Fruit fly (Drosophila melanogaster): Measurements from ENCODE around the gene VhaSFD.

VhaSFD gene

dm6 chr2L:16731799-16732198 lies 4.2 kb upstream of the VhaSFD start, which contains the start of gene Prosbeta4:
TSS of gene Prosbeta4 (minus strand) at chr2L:16732133.
- no peak for TF ChIP-seq ttk (optimal IDR thresholded peaks at IDR 0.05)
- no peak for TF ChIP-seq Myc (optimal IDR thresholded peaks at IDR 0.05)
- TF ChIP-seq h (optimal IDR thresholded peaks at IDR 0.05), result no peak
- no peak for TF ChIP-seq Sin3A (optimal IDR thresholded peaks at IDR 0.05)
- no peak for TF ChIP-seq insv (optimal IDR thresholded peaks at IDR 0.05)
- TF ChIP-seq psq (optimal IDR thresholded peaks at IDR 0.05), result no peak

dm6 chr2L:16730939-16731338 lies 3.3 kb upstream of the VhaSFD start, which contains the start of gene CG17996:
TSS of gene CG17996 (minus strand) at chr2L:16731039.
- TF ChIP-seq psq (optimal IDR thresholded peaks at IDR 0.05), result no peak
- TF ChIP-seq h (optimal IDR thresholded peaks at IDR 0.05), result no peak
- no peak for TF ChIP-seq Sin3A (optimal IDR thresholded peaks at IDR 0.05)
- TF ChIP-seq Myc (optimal IDR thresholded peaks at IDR 0.05), result no peak
- TF ChIP-seq ttk (optimal IDR thresholded peaks at IDR 0.05), result no peak
- no peak for TF ChIP-seq insv (optimal IDR thresholded peaks at IDR 0.05)

- TF ChIP-seq h (optimal IDR thresholded peaks at IDR 0.05) (no peak), Sin3A (optimal IDR thresholded peaks at IDR 0.05) (no peak), insv (optimal IDR thresholded peaks at IDR 0.05) (no peak), Myc (optimal IDR thresholded peaks at IDR 0.05) (no peak)
These were observed 1.9 kb upstream of the VhaSFD start, which contains the start of gene Tsen2 for dm6 chr2L:16729556-16729955. TSS of gene Tsen2 (plus strand) at chr2L:16729777.

DNA sequence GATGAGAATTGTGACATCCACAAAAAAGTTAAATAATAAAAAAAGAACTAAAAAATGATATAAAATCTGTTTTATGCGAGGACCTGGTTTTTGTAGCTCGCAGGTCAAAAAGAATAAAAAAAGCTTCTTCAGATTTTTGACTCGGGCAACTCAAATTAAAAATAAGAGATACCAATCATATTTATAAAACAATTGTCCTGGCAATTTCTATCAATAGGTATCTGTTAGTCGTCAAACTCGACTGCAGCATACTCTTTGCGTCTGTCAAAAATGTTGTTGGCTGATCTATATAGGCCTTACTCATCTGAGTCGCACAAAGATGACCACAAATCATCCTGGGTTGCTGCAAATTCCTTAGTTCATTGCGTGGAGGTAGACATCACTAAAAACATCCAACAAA lies 5.0 kb downstream of the VhaSFD start:
- TF ChIP-seq psq (optimal IDR thresholded peaks at IDR 0.05) (no peak), Myc (optimal IDR thresholded peaks at IDR 0.05) (no peak), Sin3A (optimal IDR thresholded peaks at IDR 0.05) (no peak), insv (optimal IDR thresholded peaks at IDR 0.05) (no peak), h (optimal IDR thresholded peaks at IDR 0.05) (no peak), ttk (optimal IDR thresholded peaks at IDR 0.05) (no peak)

DNA sequence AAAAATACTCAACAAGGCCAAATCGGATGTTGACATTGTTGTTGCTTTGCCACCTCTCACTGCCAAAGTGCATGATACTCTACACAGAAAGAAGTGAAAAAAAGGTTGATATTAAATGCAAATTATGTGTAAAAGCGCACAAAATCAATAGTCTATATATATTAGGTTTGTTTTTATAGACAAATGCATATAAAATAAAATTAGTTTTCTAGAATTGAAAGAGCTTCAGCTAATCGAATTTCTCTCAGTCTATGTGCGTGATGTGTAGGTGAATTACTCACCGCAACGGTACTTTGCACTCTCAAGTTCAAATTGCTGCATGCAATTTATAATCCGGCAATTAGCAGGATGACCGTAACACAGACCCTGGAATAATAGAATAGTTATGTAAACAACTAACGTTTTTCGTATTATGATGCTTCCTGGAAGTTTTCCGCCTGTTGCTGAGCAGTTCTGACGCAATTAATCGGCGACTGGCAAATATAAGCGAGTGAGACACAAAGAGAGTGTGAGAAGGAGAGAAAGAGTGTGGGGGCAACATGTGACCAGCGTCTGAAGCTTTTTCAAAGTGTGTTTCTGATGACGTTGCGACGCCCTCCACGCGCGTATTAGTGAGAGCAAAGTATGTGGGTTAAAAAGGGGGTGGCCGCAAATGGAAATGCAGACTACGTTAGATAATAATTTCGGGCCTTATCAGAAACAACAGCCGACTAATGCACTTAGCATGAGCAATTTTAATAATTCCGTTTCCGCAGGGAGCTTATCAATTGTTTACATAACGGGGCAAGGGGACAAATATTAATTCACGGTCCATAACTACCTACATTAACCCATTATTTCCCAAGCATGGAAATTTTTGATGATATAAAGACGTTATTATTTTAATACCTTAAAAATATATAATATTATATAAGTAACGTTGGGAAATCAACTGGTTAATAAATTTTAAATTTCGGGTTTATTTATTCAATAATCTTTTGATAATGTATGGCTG lies 6.6 kb downstream of the VhaSFD start:
- TF ChIP-seq h (optimal IDR thresholded peaks at IDR 0.05), result no peak
- no peak for TF ChIP-seq psq (optimal IDR thresholded peaks at IDR 0.05)
- TF ChIP-seq insv (optimal IDR thresholded peaks at IDR 0.05), result no peak
- no peak for TF ChIP-seq Myc (optimal IDR thresholded peaks at IDR 0.05)
- no peak for TF ChIP-seq ttk (optimal IDR thresholded peaks at IDR 0.05)
- no peak for TF ChIP-seq Sin3A (optimal IDR thresholded peaks at IDR 0.05)

- TF ChIP-seq ttk (optimal IDR thresholded peaks at IDR 0.05) (no peak), insv (optimal IDR thresholded peaks at IDR 0.05) (no peak), psq (optimal IDR thresholded peaks at IDR 0.05) (no peak), Sin3A (optimal IDR thresholded peaks at IDR 0.05) (no peak), Myc (optimal IDR thresholded peaks at IDR 0.05) (no peak), h (optimal IDR thresholded peaks at IDR 0.05) (no peak)
These were observed 7.7 kb downstream of the VhaSFD start, which contains the start of gene Cyt-c-p for dm6 chr2L:16719643-16720515. TSS of gene Cyt-c-p (plus strand) at chr2L:16719932.

DNA sequence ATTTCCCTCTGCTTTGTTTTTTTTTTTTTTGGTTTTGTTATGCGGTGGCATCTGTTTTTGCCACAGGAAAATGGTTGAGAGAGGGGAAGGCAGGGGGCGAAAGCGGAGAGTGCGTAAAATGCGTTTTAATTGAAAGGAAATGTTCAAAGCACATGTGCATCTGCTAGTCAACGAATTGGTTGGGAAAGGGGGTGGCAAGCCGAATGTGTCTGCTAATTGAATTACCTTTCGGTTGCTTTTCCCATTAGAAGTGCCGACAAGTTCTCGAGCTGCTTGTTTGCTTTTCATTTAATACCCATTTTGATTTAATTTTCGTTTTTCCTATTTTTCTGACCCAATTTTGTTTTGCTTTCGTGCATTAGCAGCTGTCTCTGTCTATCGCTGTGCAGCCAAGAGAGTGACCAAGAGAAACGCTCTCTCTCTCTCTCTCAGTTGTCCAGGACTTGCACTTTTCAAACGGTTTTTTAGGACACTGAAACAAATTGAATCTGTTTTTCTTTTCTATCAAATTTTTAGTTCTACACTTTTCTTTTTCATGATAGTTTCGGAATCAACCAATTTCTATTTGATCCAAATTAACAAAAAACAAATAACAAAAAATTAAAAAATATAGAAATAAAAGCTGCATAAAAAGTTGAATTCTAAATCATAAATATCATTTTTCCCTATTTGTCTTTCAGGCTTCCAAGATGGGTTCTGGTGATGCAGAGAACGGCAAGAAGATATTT lies 9.0 kb downstream of the VhaSFD start:
- TF ChIP-seq psq (optimal IDR thresholded peaks at IDR 0.05), result no peak
- no peak for TF ChIP-seq ttk (optimal IDR thresholded peaks at IDR 0.05)

DNA sequence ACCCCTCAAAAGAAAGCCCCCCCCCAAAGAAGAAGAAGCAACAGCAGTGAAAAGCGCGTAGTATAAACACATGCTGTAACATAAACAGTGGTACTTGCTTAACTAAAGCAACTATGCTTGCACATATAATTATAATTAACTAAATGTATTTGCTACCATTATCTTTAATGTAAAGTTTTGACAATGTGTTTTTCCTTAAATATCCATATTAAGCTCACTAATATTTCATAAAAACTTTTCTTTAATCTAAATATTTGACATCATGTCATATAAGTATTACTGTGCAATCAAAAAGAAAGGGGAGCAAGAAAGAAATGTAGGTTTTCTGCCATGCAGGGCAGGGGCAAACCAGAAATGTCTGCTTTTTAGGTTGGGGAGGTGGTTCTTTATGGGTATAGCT lies 10.9 kb downstream of the VhaSFD start:
- TF ChIP-seq psq (optimal IDR thresholded peaks at IDR 0.05) (no peak), ttk (optimal IDR thresholded peaks at IDR 0.05) (no peak), Myc (optimal IDR thresholded peaks at IDR 0.05) (no peak), h (optimal IDR thresholded peaks at IDR 0.05) (no peak), insv (optimal IDR thresholded peaks at IDR 0.05) (no peak), Sin3A (optimal IDR thresholded peaks at IDR 0.05) (no peak)

DNA sequence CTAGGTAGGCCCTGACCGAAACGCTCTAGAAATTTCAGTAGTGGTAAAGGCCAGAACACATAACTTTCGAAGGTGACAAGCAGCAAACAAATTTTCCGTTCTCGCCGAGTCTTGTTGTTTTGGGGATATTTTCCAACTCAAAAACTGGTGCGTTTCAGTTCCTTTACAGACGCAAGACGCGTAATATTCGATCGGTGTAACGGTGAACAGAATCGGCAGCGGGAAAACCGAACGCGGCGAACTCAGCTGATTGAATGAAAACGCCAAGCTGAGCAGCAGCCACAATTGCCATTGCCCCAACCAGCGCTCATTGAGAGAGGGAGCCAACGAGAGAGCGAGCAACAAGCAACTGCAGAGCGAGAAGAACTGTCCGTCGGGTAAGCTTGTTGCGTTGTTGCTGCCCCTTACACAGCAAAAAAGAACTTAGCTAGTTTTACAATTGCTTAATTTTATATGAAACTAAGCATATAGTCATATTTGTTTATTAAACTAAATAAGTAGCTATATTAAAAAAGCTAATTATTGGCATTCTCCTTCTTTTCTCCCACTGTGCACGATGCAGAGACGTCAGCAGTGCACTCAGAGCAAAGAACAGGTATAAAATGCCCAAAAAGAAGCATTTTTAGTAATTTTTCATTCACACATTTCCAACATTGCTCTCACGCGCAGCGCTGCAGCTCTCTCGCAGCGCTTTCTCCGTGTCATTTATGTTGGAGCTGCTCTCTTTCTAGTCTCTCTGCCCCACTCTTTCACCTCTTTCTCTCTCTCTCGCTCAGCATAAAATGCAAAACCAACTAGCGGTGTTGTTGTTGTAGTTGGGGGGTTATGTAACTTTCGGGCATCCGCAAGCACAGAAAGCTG lies 11.6 kb downstream of the VhaSFD start, which contains the start of the genes Cyt-c-d and CG31808:
Gene Cyt-c-d (plus strand): TSS at position 51 of the 861 bp plus-strand sequence.
Gene CG31808 (minus strand): TSS at position 355 of the 861 bp plus-strand sequence.
- TF ChIP-seq Myc (optimal IDR thresholded peaks at IDR 0.05), result no peak
- TF ChIP-seq h (optimal IDR thresholded peaks at IDR 0.05), result no peak
- no peak for TF ChIP-seq Sin3A (optimal IDR thresholded peaks at IDR 0.05)
- no peak for TF ChIP-seq insv (optimal IDR thresholded peaks at IDR 0.05)
- TF ChIP-seq ttk (optimal IDR thresholded peaks at IDR 0.05), result no peak
- TF ChIP-seq psq (optimal IDR thresholded peaks at IDR 0.05), result no peak

DNA sequence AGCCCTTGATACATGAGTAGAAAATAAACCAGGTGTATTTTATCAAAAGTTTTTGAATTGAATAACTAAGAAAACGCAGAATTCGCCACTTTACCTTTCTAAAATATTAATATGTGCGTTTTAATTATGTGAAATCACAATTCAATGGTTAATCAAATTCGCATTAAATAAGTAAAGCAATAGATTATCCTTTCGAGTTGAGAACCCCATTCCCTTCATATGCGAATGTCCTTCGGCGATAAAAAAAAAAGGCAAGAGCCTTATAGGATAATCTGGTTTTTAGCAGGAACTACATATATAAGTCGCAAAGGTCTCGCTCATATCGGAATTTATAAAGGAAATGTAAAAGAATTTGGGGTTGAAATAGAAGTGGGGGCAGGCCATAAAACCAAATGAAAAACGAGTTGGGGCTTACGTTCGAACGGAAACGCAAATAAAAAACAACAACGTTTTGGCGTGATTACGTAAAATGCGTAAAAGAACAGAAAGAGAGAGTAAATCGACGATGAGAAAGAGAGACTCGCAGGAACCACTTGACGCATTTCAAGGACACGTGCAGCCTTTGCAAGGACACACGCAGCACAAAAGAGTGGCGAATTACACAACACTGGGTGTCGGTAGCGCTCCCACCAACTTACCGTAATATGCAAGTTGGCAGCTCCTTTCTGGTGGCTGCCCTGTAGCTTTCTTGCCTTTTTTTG lies 12.3 kb downstream of the VhaSFD start:
- TF ChIP-seq Myc (optimal IDR thresholded peaks at IDR 0.05), result no peak
- no peak for TF ChIP-seq Sin3A (optimal IDR thresholded peaks at IDR 0.05)
- no peak for TF ChIP-seq ttk (optimal IDR thresholded peaks at IDR 0.05)
- TF ChIP-seq psq (optimal IDR thresholded peaks at IDR 0.05), result no peak
- TF ChIP-seq insv (optimal IDR thresholded peaks at IDR 0.05), result no peak
- no peak for TF ChIP-seq h (optimal IDR thresholded peaks at IDR 0.05)

Measured in Kc167 (cell line).